Fruit fly (Drosophila melanogaster) whole organism, prepupa: Measurements from ENCODE around the gene Cdep.

ENCODE experiments used
- Blimp-1 ChIP-seq: fragments of 200-800 bp; sonication (Bioruptor generic); optimal IDR thresholded peaks from 3 replicates; lab custom pipeline; 2017; ENCODE audit warnings: missing biosample characterization, missing genetic modification characterization, mild to moderate bottlenecking, moderate library complexity, missing genetic modification reagents
- CG10631 ChIP-seq: fragments of 200-800 bp; sonication (Bioruptor generic); optimal IDR thresholded peaks from 2 replicates; lab custom pipeline; 2016; ENCODE audit warnings: missing biosample characterization, missing genetic modification characterization
- CG10669 ChIP-seq: fragments of 200-800 bp; sonication (Bioruptor generic); optimal IDR thresholded peaks from 3 replicates; lab custom pipeline; 2018; ENCODE audit warnings: missing biosample characterization, mild to moderate bottlenecking, missing genetic modification characterization, moderate library complexity
- CG15336 ChIP-seq: fragments of 200-800 bp; sonication (Bioruptor generic); IDR thresholded peaks from 2 replicates; pipeline ENCODE4 v1.3.6; 2022; ENCODE audit warnings: missing biosample characterization, missing genetic modification characterization
- CG1621 ChIP-seq: fragments of 200-800 bp; sonication (Bioruptor generic); optimal IDR thresholded peaks from 3 replicates; lab custom pipeline; 2018; ENCODE audit warnings: missing biosample characterization, mild to moderate bottlenecking, missing genetic modification characterization
- CG16779 ChIP-seq: fragments of 200-800 bp; sonication (Bioruptor generic); optimal IDR thresholded peaks from 3 replicates; lab custom pipeline; 2017; ENCODE audit warnings: missing biosample characterization, mild to moderate bottlenecking, missing genetic modification characterization
- CG3032 ChIP-seq: fragments of 200-800 bp; optimal IDR thresholded peaks from 2 replicates; lab custom pipeline; 2019; ENCODE audit warnings: missing biosample characterization, mild to moderate bottlenecking, missing genetic modification characterization, moderate library complexity
- CG32006 ChIP-seq: fragments of 200-800 bp; sonication (Bioruptor generic); optimal IDR thresholded peaks from 3 replicates; lab custom pipeline; 2017; ENCODE audit warnings: missing biosample characterization, mild to moderate bottlenecking, missing genetic modification characterization
- CG34406 ChIP-seq: fragments of 200-800 bp; sonication (Bioruptor generic); optimal IDR thresholded peaks from 3 replicates; lab custom pipeline; 2016; ENCODE audit warnings: missing biosample characterization, missing genetic modification characterization
- CG3919 ChIP-seq: fragments of 200-800 bp; sonication (Bioruptor generic); optimal IDR thresholded peaks from 3 replicates; lab custom pipeline; 2016; ENCODE audit warnings: missing biosample characterization, missing genetic modification characterization
- CG4318 ChIP-seq: fragments of 200-800 bp; sonication (Bioruptor generic); optimal IDR thresholded peaks from 3 replicates; lab custom pipeline; 2017; ENCODE audit warnings: missing biosample characterization, mild to moderate bottlenecking, missing genetic modification characterization
- CG6163 ChIP-seq: fragments of 200-800 bp; sonication (Bioruptor generic); IDR thresholded peaks from 3 replicates; pipeline ENCODE4 v1.3.6; 2022; ENCODE audit warnings: missing biosample characterization, missing genetic modification characterization
- CG6276 ChIP-seq: fragments of 200-800 bp; sonication (Bioruptor generic); optimal IDR thresholded peaks from 2 replicates; lab custom pipeline; 2017; ENCODE audit warnings: missing biosample characterization, mild to moderate bottlenecking, missing genetic modification characterization
- CG6792 ChIP-seq: fragments of 200-800 bp; sonication (Bioruptor generic); optimal IDR thresholded peaks from 3 replicates; lab custom pipeline; 2016; ENCODE audit warnings: missing biosample characterization, missing genetic modification characterization
- CG6808 ChIP-seq: fragments of 200-800 bp; sonication (Bioruptor generic); optimal IDR thresholded peaks from 3 replicates; lab custom pipeline; 2017; ENCODE audit warnings: missing biosample characterization, missing genetic modification characterization, mild to moderate bottlenecking, moderate library complexity, missing genetic modification reagents
- CG6854 ChIP-seq: fragments of 200-800 bp; sonication (Bioruptor generic); optimal IDR thresholded peaks from 2 replicates; lab custom pipeline; 2017; ENCODE audit warnings: missing biosample characterization, mild to moderate bottlenecking, missing genetic modification characterization
- CG7368 ChIP-seq: fragments of 200-800 bp; sonication (Bioruptor generic); optimal IDR thresholded peaks from 3 replicates; lab custom pipeline; 2016; ENCODE audit warnings: missing biosample characterization, missing genetic modification characterization
- CG8119 ChIP-seq: fragments of 200-800 bp; sonication (Bioruptor generic); IDR thresholded peaks from 3 replicates; pipeline ENCODE4 v1.3.6; 2022; ENCODE audit warnings: missing biosample characterization, missing genetic modification characterization
- CG8632 ChIP-seq: fragments of 200-800 bp; sonication (Bioruptor generic); optimal IDR thresholded peaks from 3 replicates; lab custom pipeline; 2016; ENCODE audit warnings: missing biosample characterization, missing genetic modification characterization
- CG9139 ChIP-seq: fragments of 200-800 bp; sonication (Bioruptor generic); optimal IDR thresholded peaks from 3 replicates; lab custom pipeline; 2017; ENCODE audit warnings: missing biosample characterization, mild to moderate bottlenecking, missing genetic modification characterization
- Eip75B ChIP-seq: fragments of 200-800 bp; sonication (Bioruptor generic); optimal IDR thresholded peaks from 3 replicates; lab custom pipeline; 2016; ENCODE audit warnings: missing biosample characterization, missing genetic modification characterization
- Eip78C ChIP-seq: fragments of 200-800 bp; sonication (Bioruptor generic); peaks from one replicate; lab custom pipeline; 2016; ENCODE audit warnings: missing biosample characterization, missing genetic modification characterization
- Eip93F ChIP-seq: fragments of 200-800 bp; sonication (Bioruptor generic); optimal IDR thresholded peaks from 2 replicates; lab custom pipeline; 2016; ENCODE audit warnings: missing biosample characterization, mild to moderate bottlenecking, missing genetic modification characterization
- Ets21C ChIP-seq: fragments of 200-800 bp; sonication (Bioruptor generic); optimal IDR thresholded peaks from 3 replicates; lab custom pipeline; 2016; ENCODE audit warnings: missing biosample characterization, missing genetic modification characterization
- Ets96B ChIP-seq: fragments of 200-800 bp; optimal IDR thresholded peaks from 2 replicates; lab custom pipeline; 2019; ENCODE audit warnings: missing biosample characterization, mild to moderate bottlenecking, missing genetic modification characterization, moderate library complexity
- Gug ChIP-seq: fragments of 200-800 bp; sonication (Bioruptor generic); IDR thresholded peaks from 2 replicates; pipeline ENCODE4 v1.3.6; 2022; ENCODE audit warnings: missing biosample characterization, missing genetic modification characterization
- Hr39 ChIP-seq: fragments of 200-800 bp; sonication (Bioruptor generic); optimal IDR thresholded peaks from 2 replicates; lab custom pipeline; 2016; ENCODE audit warnings: missing biosample characterization, missing genetic modification characterization
- Lpt ChIP-seq: fragments of 200-800 bp; sonication (Bioruptor generic); optimal IDR thresholded peaks from 3 replicates; lab custom pipeline; 2016; ENCODE audit warnings: missing biosample characterization, missing genetic modification characterization
- OdsH ChIP-seq: fragments of 200-800 bp; sonication (Bioruptor generic); optimal IDR thresholded peaks from 3 replicates; lab custom pipeline; 2016; ENCODE audit warnings: missing biosample characterization, missing genetic modification characterization
- Sox102F ChIP-seq: fragments of 200-800 bp; sonication (Bioruptor generic); optimal IDR thresholded peaks from 2 replicates; lab custom pipeline; 2016; ENCODE audit warnings: missing biosample characterization, mild to moderate bottlenecking, missing genetic modification characterization
- Sox14 ChIP-seq: fragments of 200-800 bp; sonication (Bioruptor generic); optimal IDR thresholded peaks from 3 replicates; lab custom pipeline; 2016; ENCODE audit warnings: missing biosample characterization, missing genetic modification characterization
- Sox15 ChIP-seq: fragments of 200-800 bp; sonication (Bioruptor generic); optimal IDR thresholded peaks from 3 replicates; lab custom pipeline; 2016; ENCODE audit warnings: missing biosample characterization, missing genetic modification characterization
- achi ChIP-seq: fragments of 200-800 bp; sonication (Bioruptor generic); optimal IDR thresholded peaks from 3 replicates; lab custom pipeline; 2016; ENCODE audit warnings: missing biosample characterization, missing genetic modification characterization
- dac ChIP-seq: fragments of 200-800 bp; sonication (Bioruptor generic); optimal IDR thresholded peaks from 2 replicates; lab custom pipeline; 2017; ENCODE audit warnings: missing biosample characterization, mild to moderate bottlenecking, missing genetic modification characterization
- dsx ChIP-seq: fragments of 200-800 bp; optimal IDR thresholded peaks from 3 replicates; lab custom pipeline; 2019; ENCODE audit warnings: missing biosample characterization, mild to moderate bottlenecking, missing genetic modification characterization, moderate library complexity; ENCODE audit not compliant: poor library complexity, severe bottlenecking
- eg ChIP-seq: fragments of 200-800 bp; sonication (Bioruptor generic); IDR thresholded peaks from 3 replicates; pipeline ENCODE4 v1.3.6; 2022; ENCODE audit warnings: missing biosample characterization, missing genetic modification characterization
- esn ChIP-seq: fragments of 200-800 bp; sonication (Bioruptor generic); optimal IDR thresholded peaks from 2 replicates; lab custom pipeline; 2016; ENCODE audit warnings: missing biosample characterization, mild to moderate bottlenecking, missing genetic modification characterization, moderate library complexity
- fd59A ChIP-seq: fragments of 200-800 bp; sonication (Bioruptor generic); optimal IDR thresholded peaks from 2 replicates; lab custom pipeline; 2017; ENCODE audit warnings: missing biosample characterization, mild to moderate bottlenecking, missing genetic modification characterization, missing genetic modification reagents
- fd85E ChIP-seq: fragments of 200-800 bp; sonication (Bioruptor generic); optimal IDR thresholded peaks from 3 replicates; lab custom pipeline; 2016; ENCODE audit warnings: missing biosample characterization, missing genetic modification characterization
- fkh ChIP-seq: fragments of 200-800 bp; sonication (Bioruptor generic); optimal IDR thresholded peaks from 3 replicates; lab custom pipeline; 2017; ENCODE audit warnings: missing biosample characterization, mild to moderate bottlenecking, missing genetic modification characterization, moderate library complexity
- lz ChIP-seq: fragments of 200-800 bp; sonication (Bioruptor generic); optimal IDR thresholded peaks from 3 replicates; lab custom pipeline; 2016; ENCODE audit warnings: missing biosample characterization, missing genetic modification characterization
- net ChIP-seq: fragments of 200-800 bp; sonication (Bioruptor generic); optimal IDR thresholded peaks from 3 replicates; lab custom pipeline; 2016; ENCODE audit warnings: missing biosample characterization, missing genetic modification characterization
- pdm3 ChIP-seq: fragments of 200-800 bp; sonication (Bioruptor generic); optimal IDR thresholded peaks from 3 replicates; lab custom pipeline; 2016; ENCODE audit warnings: missing biosample characterization, missing genetic modification characterization
- ss ChIP-seq, 2 experiments: fragments of 200-800 bp; sonication (Bioruptor generic); optimal IDR thresholded peaks; 2 replicates in 1 of 2; 3 replicates in 1 of 2; lab custom pipeline; 2017 to 2018; ENCODE audit warnings: mild to moderate bottlenecking in 2 of 2, missing biosample characterization in 2 of 2, missing genetic modification characterization in 2 of 2, moderate library complexity in 1 of 2
- svp ChIP-seq: fragments of 200-800 bp; sonication (Bioruptor generic); peaks from one replicate; lab custom pipeline; 2016; ENCODE audit warnings: missing biosample characterization, missing genetic modification characterization
- vri ChIP-seq: fragments of 200-800 bp; sonication (Bioruptor generic); optimal IDR thresholded peaks from 3 replicates; lab custom pipeline; 2016; ENCODE audit warnings: missing biosample characterization, mild to moderate bottlenecking, missing genetic modification characterization

The Cdep gene

DNA sequence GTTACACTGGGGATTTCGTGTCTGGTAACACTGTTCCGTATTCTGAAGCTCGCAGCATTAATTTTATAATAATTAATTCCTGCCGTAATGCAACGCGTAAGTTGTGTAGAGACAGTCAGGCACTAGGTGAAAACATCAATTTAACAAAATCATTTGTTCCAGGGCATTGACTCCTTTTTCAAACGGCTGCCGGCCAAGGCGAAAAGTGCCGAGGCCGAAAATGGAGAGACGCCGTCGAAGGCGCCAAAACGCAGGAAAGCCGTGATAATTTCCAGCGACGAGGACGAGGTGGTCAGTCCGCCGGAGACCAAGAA, 3.8 kb upstream of the Cdep start:
- TF ChIP-seq ss (GFP tag; optimal IDR thresholded peaks at IDR 0.05; lab: Kevin White, UChicago) (no peak), CG7368 (GFP tag; lab: Kevin White, UChicago) (no peak), CG6163 (GFP tag; lab: Robert Waterston, UW) (no peak), CG1621 (peak; percentile 15), Eip75B (no peak)

DNA sequence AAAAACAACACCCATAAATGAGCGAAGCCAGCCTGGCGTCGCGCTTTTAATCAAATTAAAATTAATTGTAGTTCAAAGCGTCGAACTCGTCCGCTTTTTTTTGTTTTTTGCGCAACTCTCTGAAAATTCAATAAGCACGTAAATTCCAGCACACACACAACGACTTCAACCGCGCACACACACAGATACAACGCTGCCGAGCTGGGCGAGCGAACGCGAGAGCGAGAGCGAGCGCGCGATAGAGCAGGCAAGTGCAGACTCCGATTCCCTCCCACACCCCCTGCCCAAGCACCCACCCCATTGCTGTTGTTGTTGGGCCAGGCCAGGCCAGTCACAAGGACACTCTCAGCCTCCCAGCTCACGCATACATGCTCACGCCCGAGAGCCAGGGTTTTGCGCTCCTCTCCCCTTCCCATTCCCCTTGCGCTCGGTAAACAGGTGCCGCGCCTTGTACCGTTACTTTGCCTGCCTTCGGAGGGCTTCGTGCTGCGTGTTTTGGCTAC, 538 bp downstream of the Cdep start:
- TF ChIP-seq CG6163 (GFP tag; lab: Robert Waterston, UW): peak; percentile 67; the same call in 2 of the 3 replicates
- no peak for TF ChIP-seq Eip93F
- no peak for TF ChIP-seq Lpt
- TF ChIP-seq Ets96B (tag; lab: Kevin White, UChicago): no peak
- peak; percentile 19; the same call in 1 of the 3 replicates for TF ChIP-seq CG8119
- no peak for TF ChIP-seq achi (GFP tag; lab: Kevin White, UChicago)
- TF ChIP-seq OdsH (GFP tag; lab: Kevin White, UChicago): no peak
- TF ChIP-seq esn (GFP tag; lab: Kevin White, UChicago): no peak
- TF ChIP-seq Blimp-1: no peak
- TF ChIP-seq fkh (GFP tag; lab: Kevin White, UChicago): peak; percentile 88
- peak; percentile 90 for TF ChIP-seq svp
- TF ChIP-seq CG15336 (GFP tag; lab: Robert Waterston, UW): peak; percentile 34; the same call in 1 of the 2 replicates
- TF ChIP-seq Eip78C: peak; percentile 58
- TF ChIP-seq ss (GFP tag; optimal IDR thresholded peaks at IDR 0.05; lab: Kevin White, UChicago): peak; percentile 36 to 76
- TF ChIP-seq CG6854 (GFP tag; lab: Kevin White, UChicago): peak; percentile 39
- no peak for TF ChIP-seq Gug
- peak; percentile 29 for TF ChIP-seq CG7368 (GFP tag; lab: Kevin White, UChicago)
- TF ChIP-seq eg: peak; percentile 40; the same call in 1 of the 3 replicates
- no peak for TF ChIP-seq dac (GFP tag; lab: Kevin White, UChicago)
- no peak for TF ChIP-seq Sox15 (GFP tag; lab: Kevin White, UChicago)
- peak; percentile 15 for TF ChIP-seq net (GFP tag; lab: Kevin White, UChicago)
- peak; percentile 2 for TF ChIP-seq CG3919 (GFP tag; lab: Kevin White, UChicago)
- peak; percentile 19 for TF ChIP-seq CG16779 (tag; lab: Kevin White, UChicago)
- peak; percentile 18 for TF ChIP-seq dsx (GFP tag; lab: Kevin White, UChicago)
- TF ChIP-seq CG1621: peak; percentile 12
- TF ChIP-seq CG3032 (tag; lab: Kevin White, UChicago): no peak
- TF ChIP-seq CG6276 (GFP tag; lab: Kevin White, UChicago): no peak
- no peak for TF ChIP-seq vri (GFP tag; lab: Kevin White, UChicago)
- peak; percentile 29 for TF ChIP-seq CG9139

DNA sequence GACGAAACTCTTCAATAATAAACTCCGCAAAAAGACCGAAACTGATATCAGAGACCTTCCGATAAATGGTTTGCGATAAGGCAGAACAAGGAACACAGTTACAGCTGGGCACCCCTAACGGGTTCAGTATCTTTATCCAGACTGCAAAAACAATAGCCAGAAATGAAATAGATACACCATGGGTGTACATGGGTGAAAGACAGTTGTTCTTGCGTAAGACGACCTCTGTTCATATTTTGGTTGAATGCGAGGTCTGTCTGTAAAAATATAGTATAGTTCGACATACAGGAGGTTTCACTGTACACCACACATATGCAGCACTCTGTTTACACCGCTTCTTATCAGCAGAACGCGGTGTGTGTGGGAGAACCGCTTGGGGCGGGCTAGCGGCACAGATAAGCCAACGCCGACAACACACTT, 1.8 kb downstream of the Cdep start:
- TF ChIP-seq CG6808 (GFP tag; lab: Kevin White, UChicago): peak; percentile 36
- peak; percentile 45 for TF ChIP-seq CG1621
- peak; percentile 65 for TF ChIP-seq CG8632 (GFP tag; lab: Kevin White, UChicago)
- TF ChIP-seq CG3032 (tag; lab: Kevin White, UChicago): peak; percentile 56
- TF ChIP-seq achi (GFP tag; lab: Kevin White, UChicago): peak; percentile 60
- peak; percentile 74 for TF ChIP-seq Ets21C
- peak; percentile 62 for TF ChIP-seq CG6854 (GFP tag; lab: Kevin White, UChicago)
- peak; percentile 84 for TF ChIP-seq Sox102F (GFP tag; lab: Kevin White, UChicago)
- no peak for TF ChIP-seq CG8119
- TF ChIP-seq esn (GFP tag; lab: Kevin White, UChicago): peak; percentile 86
- peak; percentile 73 for TF ChIP-seq CG6792 (GFP tag; lab: Kevin White, UChicago)
- peak; percentile 21 to 55 for TF ChIP-seq ss (GFP tag; optimal IDR thresholded peaks at IDR 0.05; lab: Kevin White, UChicago)
- peak; percentile 22 for TF ChIP-seq fd85E (GFP tag; lab: Kevin White, UChicago)
- peak; percentile 71 for TF ChIP-seq CG34406 (GFP tag; lab: Kevin White, UChicago)
- TF ChIP-seq Ets96B (tag; lab: Kevin White, UChicago): peak; percentile 49
- TF ChIP-seq fd59A: peak; percentile 34
- peak; percentile 14 for TF ChIP-seq dsx (GFP tag; lab: Kevin White, UChicago)
- peak; percentile 89 for TF ChIP-seq Sox14 (GFP tag; lab: Kevin White, UChicago)
- peak; percentile 78 for TF ChIP-seq pdm3 (GFP tag; lab: Kevin White, UChicago)
- peak; percentile 39 for TF ChIP-seq CG16779 (tag; lab: Kevin White, UChicago)
- TF ChIP-seq Gug: peak; percentile 51; the same call in 1 of the 2 replicates
- peak; percentile 60 for TF ChIP-seq CG10631 (GFP tag; lab: Kevin White, UChicago)
- peak; percentile 72 for TF ChIP-seq CG10669 (GFP tag; lab: Kevin White, UChicago)
- TF ChIP-seq lz: peak; percentile 85
- TF ChIP-seq net (GFP tag; lab: Kevin White, UChicago): peak; percentile 66
- peak; percentile 55 for TF ChIP-seq Eip93F
- peak; percentile 85 for TF ChIP-seq Hr39 (GFP tag; lab: Kevin White, UChicago)
- TF ChIP-seq CG32006 (GFP tag; lab: Kevin White, UChicago): peak; percentile 68
- peak; percentile 42 for TF ChIP-seq CG4318 (GFP tag; lab: Kevin White, UChicago)
